Worm (Caenorhabditis elegans): ENCODE results near the gene obr-1.

ce11 chrIII:11286069-11286468 lies 15.4 kb upstream of the obr-1 start:
- TF ChIP-seq peb-1 (tag; optimal IDR thresholded peaks at IDR 0.05) = no peak
- no peak for TF ChIP-seq fos-1 (tag; optimal IDR thresholded peaks at IDR 0.05)
- no peak for TF ChIP-seq elt-1 (tag; optimal IDR thresholded peaks at IDR 0.05)
